Worm (Caenorhabditis elegans) whole organism, L2 larva: ENCODE results near the gene T05C12.15.

Source experiments
- alr-1 ChIP-seq: fragments of 150-350 bp; optimal IDR thresholded peaks from 2 replicates; lab custom pipeline; 2014; ENCODE audit warnings: missing biosample characterization, missing genetic modification characterization
- crh-2 ChIP-seq: sonication (generic microtip); optimal IDR thresholded peaks from 2 replicates; lab custom pipeline; 2017; ENCODE audit warnings: missing biosample characterization, missing genetic modification characterization
- lin-13 ChIP-seq: fragments of 150-350 bp; optimal IDR thresholded peaks from 2 replicates; lab custom pipeline; 2014; ENCODE audit warnings: missing biosample characterization, missing genetic modification reagents, missing genetic modification characterization
- lsy-2 ChIP-seq, 2 experiments: fragments of 150-350 bp in 1 of 2; sonication (generic microtip) in 1 of 2; optimal IDR thresholded peaks; 2 replicates each; lab custom pipeline; 2014 to 2017; ENCODE audit warnings: missing biosample characterization in 2 of 2, missing genetic modification characterization in 2 of 2
- nhr-11 ChIP-seq: fragments of 150-350 bp; optimal IDR thresholded peaks from 2 replicates; lab custom pipeline; 2014; ENCODE audit warnings: missing biosample characterization, missing genetic modification characterization
- nhr-21 ChIP-seq: fragments of 150-350 bp; optimal IDR thresholded peaks from 2 replicates; lab custom pipeline; 2014; ENCODE audit warnings: missing biosample characterization, missing genetic modification characterization
- zag-1 ChIP-seq: fragments of 150-350 bp; optimal IDR thresholded peaks from 2 replicates; lab custom pipeline; 2014; ENCODE audit warnings: missing biosample characterization, missing genetic modification characterization

- TF ChIP-seq lin-13 (GFP tag; lab: Kevin White, UChicago) (peak; percentile 38), nhr-21 (no peak), lsy-2 (tag; optimal IDR thresholded peaks at IDR 0.05; lab: Kevin White, UChicago) (peak in 1 of 2 experiments; percentile 57), nhr-11 (no peak), alr-1 (tag; lab: Kevin White, UChicago) (no peak), zag-1 (tag; lab: Kevin White, UChicago) (no peak), crh-2 (peak; percentile 4)
These were observed 39.8 kb upstream of the T05C12.15 start, which contains the start of gene ulp-4 for ce11 chrII:8129495-8130010.
